Worm (Caenorhabditis elegans) whole organism, L1 larva: ENCODE data around the gene srd-43.
A peak's percentile ranks its signal among the peaks of the same experiment; 100 is the strongest.

Experiments used
- C16A3.4 ChIP-seq: fragments of 150-350 bp; optimal IDR thresholded peaks from 2 replicates; lab custom pipeline; 2014; ENCODE audit warnings: missing biosample characterization, missing genetic modification characterization
- C34B4.2 ChIP-seq: sonication (generic microtip); optimal IDR thresholded peaks from 2 replicates; lab custom pipeline; 2017; ENCODE audit warnings: mild to moderate bottlenecking, missing genetic modification characterization, missing compliant biosample characterization
- aha-1 ChIP-seq: fragments of 150-350 bp; optimal IDR thresholded peaks from 2 replicates; lab custom pipeline; 2014; ENCODE audit warnings: missing biosample characterization, missing genetic modification characterization
- aly-2 ChIP-seq: fragments of 150-350 bp; optimal IDR thresholded peaks from 2 replicates; lab custom pipeline; 2014; ENCODE audit warnings: missing biosample characterization, missing genetic modification characterization
- ama-1 ChIP-seq: fragments of 150-350 bp; optimal IDR thresholded peaks from 2 replicates; lab custom pipeline; 2014
- ceh-63 ChIP-seq: fragments of 200-800 bp; sonication (Bioruptor generic); optimal IDR thresholded peaks from 2 replicates; lab custom pipeline; 2018; ENCODE audit warnings: mild to moderate bottlenecking, missing genetic modification characterization, missing compliant biosample characterization
- ceh-8 ChIP-seq: fragments of 200-800 bp; sonication (Bioruptor generic); optimal IDR thresholded peaks from 2 replicates; lab custom pipeline; 2018; ENCODE audit warnings: mild to moderate bottlenecking, missing genetic modification characterization, moderate library complexity, missing compliant biosample characterization
- ceh-90 ChIP-seq: sonication (generic microtip); optimal IDR thresholded peaks from 2 replicates; lab custom pipeline; 2016; ENCODE audit warnings: missing genetic modification characterization, missing compliant biosample characterization
- ces-1 ChIP-seq: fragments of 150-350 bp; optimal IDR thresholded peaks from 2 replicates; lab custom pipeline; 2014; ENCODE audit warnings: missing biosample characterization, missing genetic modification reagents, missing genetic modification characterization
- dpl-1 ChIP-seq, 3 experiments: fragments of 150-350 bp in 2 of 3; sonication (generic microtip) in 1 of 3; optimal IDR thresholded peaks; 2 replicates each; lab custom pipeline; 2014 to 2017; ENCODE audit warnings: missing biosample characterization in 3 of 3, missing genetic modification characterization in 3 of 3, missing genetic modification reagents in 3 of 3
- efl-1 ChIP-seq, 4 experiments: fragments of 150-350 bp; optimal IDR thresholded peaks in 3 of 4; peaks in 1 of 4; 1 replicate in 1 of 4; 2 replicates in 3 of 4; lab custom pipeline; 2014; ENCODE audit warnings: missing biosample characterization in 2 of 4, missing genetic modification characterization in 2 of 4, missing genetic modification reagents in 2 of 4
- egl-13 ChIP-seq: sonication (generic microtip); optimal IDR thresholded peaks from 2 replicates; lab custom pipeline; 2016; ENCODE audit warnings: missing genotype, missing genetic modification reagents, missing genetic modification characterization, missing compliant biosample characterization
- elt-2 ChIP-seq: sonication (generic microtip); optimal IDR thresholded peaks from 2 replicates; lab custom pipeline; 2016; ENCODE audit warnings: missing genetic modification characterization, mild to moderate bottlenecking, inconsistent platforms, missing compliant biosample characterization, missing genetic modification reagents
- elt-3 ChIP-seq, 6 experiments: fragments of 150-350 bp in 1 of 6; sonication (generic microtip); optimal IDR thresholded peaks; 2 replicates each; lab custom pipeline; 2017 to 2018; ENCODE audit warnings: missing biosample characterization in 6 of 6, missing genetic modification characterization in 6 of 6, inconsistent platforms in 1 of 6
- fkh-4 ChIP-seq: sonication (generic microtip); optimal IDR thresholded peaks from 2 replicates; lab custom pipeline; 2016; ENCODE audit warnings: missing compliant biosample characterization, missing genetic modification characterization, borderline replicate concordance
- hlh-4 ChIP-seq: sonication (generic microtip); optimal IDR thresholded peaks from 2 replicates; lab custom pipeline; 2016; ENCODE audit warnings: mild to moderate bottlenecking, missing genetic modification characterization, missing compliant biosample characterization
- irx-1 ChIP-seq: sonication (generic microtip); optimal IDR thresholded peaks from 2 replicates; lab custom pipeline; 2016; ENCODE audit warnings: missing genetic modification characterization, missing compliant biosample characterization
- isw-1 ChIP-seq: fragments of 200-800 bp; sonication (Bioruptor generic); IDR thresholded peaks from 2 replicates; pipeline ENCODE4 v1.3.6; 2022; ENCODE audit warnings: missing genetic modification characterization, missing compliant biosample characterization
- lin-13 ChIP-seq: fragments of 150-350 bp; optimal IDR thresholded peaks from 2 replicates; lab custom pipeline; 2014; ENCODE audit warnings: missing biosample characterization, missing genetic modification reagents, missing genetic modification characterization
- lin-35 ChIP-seq, 2 experiments: fragments of 150-350 bp; optimal IDR thresholded peaks; 2 replicates each; lab custom pipeline; 2014; ENCODE audit warnings: missing biosample characterization in 2 of 2, missing genetic modification characterization in 2 of 2, missing genetic modification reagents in 2 of 2
- lir-3 ChIP-seq: sonication (generic microtip); optimal IDR thresholded peaks from 2 replicates; lab custom pipeline; 2016; ENCODE audit warnings: mild to moderate bottlenecking, missing genetic modification characterization, moderate library complexity, missing compliant biosample characterization; ENCODE audit not compliant: poor library complexity
- lsy-2 ChIP-seq, 2 experiments: fragments of 150-350 bp; optimal IDR thresholded peaks; 2 replicates each; lab custom pipeline; 2014; ENCODE audit warnings: missing biosample characterization in 2 of 2, missing genetic modification characterization in 2 of 2
- mab-9 ChIP-seq: fragments of 200-800 bp; sonication (Bioruptor generic); IDR thresholded peaks from 2 replicates; pipeline ENCODE4 v1.3.6; 2022; ENCODE audit warnings: missing genetic modification reagents, missing genetic modification characterization, missing compliant biosample characterization
- nhr-12 ChIP-seq: sonication (generic microtip); optimal IDR thresholded peaks from 2 replicates; lab custom pipeline; 2017; ENCODE audit warnings: missing biosample characterization, missing genetic modification characterization
- nhr-19 ChIP-seq: fragments of 200-800 bp; sonication (Bioruptor generic); conservative IDR thresholded peaks from 2 replicates; pipeline ENCODE4 v1.3.6; 2022; ENCODE audit warnings: missing genetic modification characterization, missing compliant biosample characterization
- nhr-20 ChIP-seq: sonication (generic microtip); optimal IDR thresholded peaks from 2 replicates; lab custom pipeline; 2016; ENCODE audit warnings: mild to moderate bottlenecking, missing genetic modification characterization, missing compliant biosample characterization
- nhr-47 ChIP-seq: sonication (generic microtip); optimal IDR thresholded peaks from 2 replicates; lab custom pipeline; 2016; ENCODE audit warnings: mild to moderate bottlenecking, missing genetic modification characterization, moderate library complexity, missing compliant biosample characterization
- nhr-71 ChIP-seq: sonication (generic microtip); optimal IDR thresholded peaks from 2 replicates; lab custom pipeline; 2016; ENCODE audit warnings: mild to moderate bottlenecking, missing genetic modification characterization, moderate library complexity, missing compliant biosample characterization
- nhr-85 ChIP-seq: sonication (generic microtip); peaks from one replicate; lab custom pipeline; 2016; ENCODE audit warnings: missing genetic modification characterization, inconsistent platforms, missing compliant biosample characterization
- pqm-1 ChIP-seq: sonication (generic microtip); optimal IDR thresholded peaks from 3 replicates; lab custom pipeline; 2017; ENCODE audit warnings: missing biosample characterization, missing genetic modification characterization
- skn-1 ChIP-seq: fragments of 150-350 bp; optimal IDR thresholded peaks from 2 replicates; lab custom pipeline; 2014; ENCODE audit warnings: missing biosample characterization, missing genetic modification characterization
- snpc-4 ChIP-seq: fragments of 150-350 bp; optimal IDR thresholded peaks from 2 replicates; lab custom pipeline; 2014; ENCODE audit warnings: missing biosample characterization, missing genetic modification characterization
- snu-23 ChIP-seq: sonication (generic microtip); optimal IDR thresholded peaks from 2 replicates; lab custom pipeline; 2016; ENCODE audit warnings: missing genetic modification characterization, missing compliant biosample characterization
- sox-4 ChIP-seq: sonication (generic microtip); optimal IDR thresholded peaks from 2 replicates; lab custom pipeline; 2016; ENCODE audit warnings: missing genetic modification characterization, missing compliant biosample characterization
- sup-37 ChIP-seq: fragments of 200-800 bp; sonication (Bioruptor generic); optimal IDR thresholded peaks from 2 replicates; lab custom pipeline; 2018; ENCODE audit warnings: mild to moderate bottlenecking, missing genetic modification characterization, missing compliant biosample characterization
- tbx-2 ChIP-seq: sonication (generic microtip); optimal IDR thresholded peaks from 2 replicates; lab custom pipeline; 2016; ENCODE audit warnings: missing genetic modification characterization, missing compliant biosample characterization
- tlp-1 ChIP-seq: fragments of 150-350 bp; optimal IDR thresholded peaks from 2 replicates; lab custom pipeline; 2014; ENCODE audit warnings: missing biosample characterization, missing genetic modification characterization
- unc-130 ChIP-seq: fragments of 150-350 bp; optimal IDR thresholded peaks from 2 replicates; lab custom pipeline; 2017; ENCODE audit warnings: missing biosample characterization, missing genetic modification characterization, inconsistent platforms
- unc-98 ChIP-seq: fragments of 200-800 bp; sonication (Bioruptor generic); IDR thresholded peaks from 2 replicates; pipeline ENCODE4 v1.3.6; 2022; ENCODE audit warnings: missing genetic modification characterization, missing compliant biosample characterization
- zag-1 ChIP-seq: fragments of 150-350 bp; optimal IDR thresholded peaks from 2 replicates; lab custom pipeline; 2014; ENCODE audit warnings: missing biosample characterization, missing genetic modification characterization
- zip-4 ChIP-seq: fragments of 200-800 bp; sonication (Bioruptor generic); optimal IDR thresholded peaks from 2 replicates; lab custom pipeline; 2018; ENCODE audit warnings: mild to moderate bottlenecking, missing genetic modification characterization, moderate library complexity, missing compliant biosample characterization
- ztf-11 ChIP-seq, 2 experiments: sonication (generic microtip); optimal IDR thresholded peaks; 2 replicates each; lab custom pipeline; 2016 to 2017; ENCODE audit warnings: missing genetic modification characterization in 2 of 2, missing biosample characterization in 1 of 2, missing compliant biosample characterization in 1 of 2
- ztf-4 ChIP-seq: fragments of 150-350 bp; optimal IDR thresholded peaks from 2 replicates; lab custom pipeline; 2014; ENCODE audit warnings: missing biosample characterization, missing genetic modification characterization

srd-43 gene

DNA sequence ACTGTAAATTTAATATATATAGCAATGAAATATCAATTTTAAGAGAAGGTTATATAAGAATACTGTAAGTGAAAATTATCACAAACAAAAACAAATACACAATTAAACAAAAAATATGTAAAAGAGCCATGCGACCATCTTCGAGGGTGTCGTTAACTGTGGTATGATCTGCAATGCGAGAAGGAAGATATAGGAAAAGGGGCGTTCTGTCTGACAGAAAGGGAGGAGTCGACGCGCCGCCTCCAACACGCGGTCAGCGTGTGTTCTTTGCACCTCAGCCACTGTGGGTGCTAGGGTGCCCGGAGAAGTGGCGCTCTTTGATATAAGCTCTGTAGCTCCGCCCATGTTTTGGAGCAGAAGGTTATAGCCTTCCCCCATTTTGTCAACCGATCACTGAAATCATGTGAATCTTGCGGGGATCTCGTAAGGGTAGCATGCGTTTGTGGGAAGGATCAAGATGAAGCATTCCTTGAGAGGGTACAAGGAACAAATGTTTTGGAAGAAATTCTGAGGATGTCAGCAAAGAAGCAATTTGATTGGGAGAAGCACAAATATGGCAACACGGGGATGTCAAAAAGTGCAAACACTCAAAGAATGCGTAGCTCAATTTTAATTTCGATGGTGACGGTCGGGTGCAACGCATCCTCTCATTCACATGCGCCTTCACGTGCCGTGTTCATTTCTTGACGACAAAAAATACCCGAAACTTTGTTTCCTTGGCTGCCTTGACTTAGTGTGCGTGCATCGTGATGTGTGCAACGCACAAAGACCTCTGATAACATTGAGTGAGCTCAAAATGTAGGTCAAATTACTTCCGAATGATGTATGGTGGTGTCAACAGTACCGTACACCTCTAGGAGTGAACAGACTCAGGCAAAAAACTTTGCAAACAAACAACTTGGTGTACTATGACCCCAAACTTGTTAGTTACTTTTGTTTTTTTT, 45.4 kb upstream of the srd-43 start, which contains the start of gene mxl-3 (continued):
- TF ChIP-seq snpc-4 (no peak), ztf-4 (tag; lab: Kevin White, UChicago) (peak; percentile 9), dpl-1 (GFP tag; optimal IDR thresholded peaks at IDR 0.05; lab: Kevin White, UChicago) (no peak), nhr-12 (no peak), hlh-4 (tag; lab: Kevin White, UChicago) (no peak), irx-1 (no peak), pqm-1 (tag; lab: Kevin White, UChicago) (no peak), unc-98 (GFP tag; lab: Robert Waterston, UW) (no peak), ces-1 (GFP tag; lab: Kevin White, UChicago) (no peak), nhr-71 (tag; lab: Kevin White, UChicago) (peak; percentile 76), ceh-63 (GFP tag; lab: Kevin White, UChicago) (no peak)

DNA sequence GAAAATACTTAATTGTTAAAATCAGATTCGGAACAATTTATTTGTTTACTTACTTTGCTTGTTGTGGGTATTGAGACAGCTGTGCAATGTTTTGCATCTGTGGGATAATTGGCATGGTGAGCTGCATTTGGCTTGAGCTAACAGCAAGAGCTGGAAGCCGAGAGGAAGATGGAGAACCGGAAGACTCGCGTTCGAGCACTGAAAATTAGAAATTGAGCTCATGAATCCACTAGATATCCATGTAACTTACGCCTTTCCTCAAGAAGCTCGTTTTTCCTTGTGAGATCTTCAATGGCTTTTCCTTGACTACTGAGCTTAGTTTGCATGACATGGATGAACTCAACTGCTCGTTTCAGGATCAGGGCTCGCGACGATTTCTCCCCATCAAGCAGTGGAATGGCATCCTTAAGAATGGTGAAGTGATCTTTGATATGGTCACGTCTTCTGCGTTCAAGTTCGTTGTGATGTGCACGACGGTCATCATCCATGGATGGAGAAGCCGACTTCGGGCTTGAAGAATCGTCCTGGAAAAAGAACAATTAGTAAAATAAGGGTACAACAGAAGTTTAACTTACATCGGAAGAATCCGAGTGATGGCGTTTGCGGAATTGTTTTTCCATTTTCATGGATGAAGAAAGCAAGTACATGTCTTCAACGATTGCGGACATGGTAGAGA, 44.6 kb upstream of the srd-43 start:
- TF ChIP-seq nhr-12 (no peak), tlp-1 (tag; lab: Kevin White, UChicago) (no peak), efl-1 (optimal IDR thresholded peaks at IDR 0.05; lab: Kevin White, UChicago) (no peak), efl-1 (GFP tag; optimal IDR thresholded peaks at IDR 0.05 in 1 of 2; lab: Kevin White, UChicago) (peak in 1 of 2 experiments; percentile 67)
- TF ChIP-seq, all 84 proteins: peak for 1

DNA sequence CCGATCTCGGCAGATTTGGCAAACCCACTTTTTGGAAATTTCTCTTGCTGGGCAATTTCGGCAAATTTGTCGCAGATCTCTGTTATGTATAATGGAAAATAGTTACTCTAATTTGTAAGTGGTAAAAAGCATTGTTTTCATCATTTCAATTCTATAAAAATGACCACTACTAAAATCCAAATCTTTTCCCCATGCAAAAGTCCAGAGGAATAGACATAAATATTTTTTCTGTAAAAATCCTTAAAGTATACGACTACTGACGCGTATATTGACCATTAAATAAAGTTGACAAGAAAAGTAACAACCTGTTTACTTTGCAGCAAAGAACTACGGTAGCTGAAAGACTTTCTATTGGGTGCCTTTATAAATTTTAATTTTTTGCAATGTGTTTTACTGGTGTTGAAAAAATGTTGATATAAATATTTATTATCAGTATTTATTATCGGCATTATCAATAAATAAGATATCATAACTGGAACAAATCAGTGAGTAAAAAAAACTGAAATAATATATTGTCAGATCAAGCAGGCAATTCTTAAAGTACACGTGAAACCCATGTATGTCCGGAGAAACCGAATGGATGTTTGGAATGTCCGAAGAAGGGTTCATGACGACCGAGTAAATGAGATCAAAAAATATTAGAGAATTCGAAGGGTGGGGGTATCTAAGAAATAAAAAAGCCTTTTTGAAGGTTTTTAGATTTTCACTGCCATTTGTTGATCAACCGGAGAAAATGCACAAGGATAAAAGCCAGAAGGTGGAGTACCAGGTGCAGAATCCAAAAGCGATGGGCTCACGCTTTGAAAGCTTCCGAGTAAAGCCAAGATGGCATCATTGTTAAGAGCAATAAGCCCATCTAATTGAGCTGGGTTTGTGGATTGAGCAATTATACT, 43.8 kb upstream of the srd-43 start:
- TF ChIP-seq fkh-4 (tag; lab: Kevin White, UChicago) (no peak), ceh-8 (GFP tag; lab: Kevin White, UChicago) (no peak), aly-2 (tag; lab: Kevin White, UChicago) (peak; percentile 19), ceh-90 (tag; lab: Kevin White, UChicago) (no peak), nhr-20 (tag; lab: Kevin White, UChicago) (peak; percentile 52), nhr-85 (tag; lab: Kevin White, UChicago) (peak; percentile 23), sox-4 (tag; lab: Kevin White, UChicago) (no peak), lin-13 (GFP tag; lab: Kevin White, UChicago) (peak; percentile 46), zag-1 (tag; lab: Kevin White, UChicago) (no peak), elt-3 (tag; optimal IDR thresholded peaks at IDR 0.05; lab: Kevin White, UChicago) (peak in 1 of 6 experiments; percentile 62), nhr-71 (tag; lab: Kevin White, UChicago) (peak; percentile 77), lir-3 (no peak), lsy-2 (tag; optimal IDR thresholded peaks at IDR 0.05; lab: Kevin White, UChicago) (peak; percentile 39 to 43), aha-1 (tag; lab: Kevin White, UChicago) (no peak), ztf-4 (tag; lab: Kevin White, UChicago) (peak; percentile 80), tbx-2 (tag; lab: Kevin White, UChicago) (peak; percentile 56), sup-37 (GFP tag; lab: Kevin White, UChicago) (peak; percentile 8), ama-1 (peak; percentile 85), mab-9 (GFP tag; lab: Robert Waterston, UW) (no peak), nhr-12 (no peak), elt-2 (peak; percentile 31), egl-13 (no peak), C16A3.4 (tag; lab: Kevin White, UChicago) (peak; percentile 33), ztf-11 (tag; optimal IDR thresholded peaks at IDR 0.05; lab: Kevin White, UChicago) (peak in 1 of 2 experiments; percentile 6), C34B4.2 (tag; lab: Kevin White, UChicago) (no peak), unc-130 (tag; lab: Kevin White, UChicago) (no peak), skn-1 (peak; percentile 3), lin-35 (GFP tag; optimal IDR thresholded peaks at IDR 0.05; lab: Kevin White, UChicago) (peak in 1 of 2 experiments; percentile 18), isw-1 (GFP tag; lab: Robert Waterston, UW) (no peak), zip-4 (GFP tag; lab: Kevin White, UChicago) (no peak), nhr-47 (tag; lab: Kevin White, UChicago) (peak; percentile 66), nhr-19 (peak; percentile 59), snu-23 (GFP tag; lab: Kevin White, UChicago) (peak; percentile 55)
